Worm (Caenorhabditis elegans): ENCODE results near the gene C34F11.1.

DNA sequence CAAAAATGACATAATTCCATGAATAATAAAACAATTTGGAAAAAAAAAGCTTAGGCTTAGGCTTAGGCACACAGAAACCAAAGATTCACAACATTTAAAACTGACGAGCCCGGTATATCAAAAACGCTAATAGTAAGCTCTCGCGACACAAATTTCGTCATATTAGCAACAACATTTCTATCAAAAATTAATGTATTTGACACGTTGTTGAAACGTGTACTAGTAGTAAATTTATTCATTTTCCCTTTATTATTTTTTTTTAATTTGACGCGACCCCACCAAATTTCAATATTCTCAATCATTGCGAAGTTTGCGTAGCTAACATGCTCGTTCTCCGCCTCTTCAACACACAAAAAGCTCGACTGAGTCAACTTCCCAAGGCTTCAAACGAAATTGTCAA lies 805 bp upstream of the C34F11.1 start, which contains the start of gene C34F11.2:
- no peak for TF ChIP-seq ama-1 (optimal IDR thresholded peaks at IDR 0.05)
- TF ChIP-seq hmbx-1 (tag; optimal IDR thresholded peaks at IDR 0.05), result no peak
- TF ChIP-seq hmg-4 (GFP tag; optimal IDR thresholded peaks at IDR 0.05), result no peak

All from whole organism, early embryonic.